Fruit fly (Drosophila melanogaster): ENCODE results near the gene otu.

Gene otu

dm6 chrX:8444883-8445572, 44.3 kb downstream of the otu start (continued):
- TF ChIP-seq CG17361 (GFP tag; IDR thresholded peaks at IDR 0.05) (peak; percentile 85), ap (GFP tag; IDR thresholded peaks at IDR 0.05) (0 out of 2 replicates have a peak, but pooled peaks have one; percentile 33), sim (GFP tag; IDR thresholded peaks at IDR 0.05) (peak; percentile 32; the same call in 1 of the 2 replicates), ro (GFP tag; IDR thresholded peaks at IDR 0.05) (peak; percentile 14; the same call in 1 of the 2 replicates), peb (GFP tag; IDR thresholded peaks at IDR 0.05) (no peak), CG12391 (tag; optimal IDR thresholded peaks at IDR 0.05) (peak; percentile 83), mirr (GFP tag; optimal IDR thresholded peaks at IDR 0.05) (peak; percentile 54), CG4730 (GFP tag; IDR thresholded peaks at IDR 0.05) (0 out of 2 replicates have a peak, but pooled peaks have one; percentile 12), CG1602 (GFP tag; optimal IDR thresholded peaks at IDR 0.05) (peak; percentile 34), CG4424 (GFP tag; optimal IDR thresholded peaks at IDR 0.05) (peak; percentile 49), dmrt11E (tag; optimal IDR thresholded peaks at IDR 0.05) (peak; percentile 92), B-H2 (GFP tag; optimal IDR thresholded peaks at IDR 0.05) (no peak), grau (tag; optimal IDR thresholded peaks at IDR 0.05) (peak; percentile 81), Drgx (GFP tag; IDR thresholded peaks at IDR 0.05) (no peak), Kr (GFP tag; optimal IDR thresholded peaks at IDR 0.05) (no peak), luna (GFP tag; optimal IDR thresholded peaks at IDR 0.05) (no peak), CG8388 (GFP tag; optimal IDR thresholded peaks at IDR 0.05) (peak; percentile 72), Chrac-16 (GFP tag; optimal IDR thresholded peaks at IDR 0.05) (no peak), dmrt99B (tag; optimal IDR thresholded peaks at IDR 0.05) (peak; percentile 75), Ptx1 (GFP tag; IDR thresholded peaks at IDR 0.05) (peak; percentile 67), bsh (GFP tag; optimal IDR thresholded peaks at IDR 0.05) (peak in 1 of 2 experiments; percentile 74), CG2712 (tag; optimal IDR thresholded peaks at IDR 0.05) (peak; percentile 91), CG1024 (GFP tag; IDR thresholded peaks at IDR 0.05) (no peak), nmo (GFP tag; optimal IDR thresholded peaks at IDR 0.05) (peak; percentile 79), Dad (GFP tag; optimal IDR thresholded peaks at IDR 0.05) (no peak), Lpt (GFP tag; optimal IDR thresholded peaks at IDR 0.05) (no peak), tx (GFP tag; optimal IDR thresholded peaks at IDR 0.05) (no peak), CG11696 (GFP tag; IDR thresholded peaks at IDR 0.05) (no peak), Hmr (GFP tag; optimal IDR thresholded peaks at IDR 0.05) (peak; percentile 46), CG16779 (GFP tag; IDR thresholded peaks at IDR 0.05) (peak; percentile 17; the same call in 1 of the 2 replicates), CG3726 (GFP tag; IDR thresholded peaks at IDR 0.05) (no peak), CG32772 (GFP tag; IDR thresholded peaks at IDR 0.05) (peak; percentile 40; the same call in 1 of the 2 replicates), twi (tag; optimal IDR thresholded peaks at IDR 0.05) (peak; percentile 56), Xbp1 (GFP tag; optimal IDR thresholded peaks at IDR 0.05) (peak; percentile 35), Awh (GFP tag; IDR thresholded peaks at IDR 0.05) (peak; percentile 31; the same call in 1 of the 2 replicates), CG5245 (GFP tag; optimal IDR thresholded peaks at IDR 0.05) (no peak), lilli (GFP tag; optimal IDR thresholded peaks at IDR 0.05) (no peak), CG3847 (GFP tag; IDR thresholded peaks at IDR 0.05) (0 out of 2 replicates have a peak, but pooled peaks have one; percentile 17), CG10543 (GFP tag; optimal IDR thresholded peaks at IDR 0.05) (peak; percentile 54), D (optimal IDR thresholded peaks at IDR 0.05) (no peak), D (GFP tag; optimal IDR thresholded peaks at IDR 0.05) (no peak), slbo (GFP tag; IDR thresholded peaks at IDR 0.05) (peak; percentile 12; the same call in 1 of the 2 replicates), CG32767 (GFP tag; IDR thresholded peaks at IDR 0.05) (no peak), CG8290 (GFP tag; optimal IDR thresholded peaks at IDR 0.05) (no peak), CG8290 (tag; optimal IDR thresholded peaks at IDR 0.05) (peak in 1 of 2 experiments; percentile 76), Dbx (GFP tag; IDR thresholded peaks at IDR 0.05) (0 out of 3 replicates have a peak, but pooled peaks have one; percentile 19), odd (GFP tag; optimal IDR thresholded peaks at IDR 0.05) (no peak), CG2116 (GFP tag; optimal IDR thresholded peaks at IDR 0.05) (peak; percentile 4), CG15514 (GFP tag; optimal IDR thresholded peaks at IDR 0.05) (peak; percentile 28), pan (optimal IDR thresholded peaks at IDR 0.05) (no peak), pan (GFP tag; optimal IDR thresholded peaks at IDR 0.05 in 1 of 2, IDR thresholded peaks at IDR 0.05 in 1 of 2) (no peak)
